Worm (Caenorhabditis elegans) whole organism, L2 larva: ENCODE data around the gene W09C2.9.

Experiments used
- lsy-2 ChIP-seq, 2 experiments: fragments of 150-350 bp in 1 of 2; sonication (generic microtip) in 1 of 2; optimal IDR thresholded peaks; 2 replicates each; lab custom pipeline; 2014 to 2017; ENCODE audit warnings: missing biosample characterization in 2 of 2, missing genetic modification characterization in 2 of 2
- unc-62 ChIP-seq: fragments of 150-350 bp; optimal IDR thresholded peaks from 2 replicates; lab custom pipeline; 2014; ENCODE audit warnings: missing biosample characterization, missing genetic modification reagents, missing genetic modification characterization

DNA sequence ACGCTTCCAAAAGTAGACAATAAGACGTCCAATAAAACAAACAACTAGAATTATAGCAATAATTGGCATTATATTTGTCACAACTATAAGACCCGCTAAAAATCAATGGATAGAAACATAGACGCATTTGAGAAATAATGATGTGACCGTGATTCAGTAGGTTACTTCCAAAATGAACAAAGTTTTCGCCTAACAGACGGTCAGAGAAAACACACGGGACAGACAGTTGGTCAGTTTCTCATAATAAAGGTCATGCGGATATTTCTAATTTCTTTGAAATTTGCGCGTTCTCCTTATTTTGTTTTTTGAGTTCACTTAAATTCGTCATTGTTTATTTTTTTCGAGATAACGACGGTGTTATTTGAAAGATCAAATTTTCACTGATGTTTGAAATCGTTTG is 8.4 kb upstream of the W09C2.9 start:
- TF ChIP-seq unc-62 (no peak), lsy-2 (tag; optimal IDR thresholded peaks at IDR 0.05; lab: Kevin White, UChicago) (no peak)
